Worm (Caenorhabditis elegans) whole organism, young adult: Measurements from ENCODE around the gene hlh-6.

Experiments
- B0261.1 ChIP-seq: sonication (generic microtip); optimal IDR thresholded peaks from 2 replicates; lab custom pipeline; 2016; ENCODE audit warnings: mild to moderate bottlenecking, missing genetic modification characterization, moderate library complexity, missing compliant biosample characterization
- B0336.3 ChIP-seq: fragments of 200-800 bp; sonication (Bioruptor generic); IDR thresholded peaks from 2 replicates; pipeline ENCODE4 v1.3.6; 2022; ENCODE audit warnings: missing genetic modification characterization, missing compliant biosample characterization
- F10E7.11 ChIP-seq: sonication (generic microtip); optimal IDR thresholded peaks from 2 replicates; lab custom pipeline; 2017; ENCODE audit warnings: mild to moderate bottlenecking, missing genetic modification characterization, moderate library complexity, missing compliant biosample characterization
- F37B4.10 ChIP-seq: fragments of 200-800 bp; sonication (Bioruptor generic); IDR thresholded peaks from 2 replicates; pipeline ENCODE4 v1.3.6; 2022; ENCODE audit warnings: missing genetic modification characterization, missing compliant biosample characterization
- F52B5.7 ChIP-seq: sonication (generic microtip); optimal IDR thresholded peaks from 2 replicates; lab custom pipeline; 2016; ENCODE audit warnings: mild to moderate bottlenecking, missing genetic modification characterization, missing compliant biosample characterization
- F55B11.4 ChIP-seq: sonication (generic microtip); optimal IDR thresholded peaks from 2 replicates; lab custom pipeline; 2016; ENCODE audit warnings: missing compliant biosample characterization, missing genetic modification characterization, borderline replicate concordance; ENCODE audit not compliant: insufficient read depth
- F57A8.1 ChIP-seq: fragments of 200-800 bp; sonication (Bioruptor generic); optimal IDR thresholded peaks from 2 replicates; lab custom pipeline; 2018; ENCODE audit warnings: mild to moderate bottlenecking, missing genetic modification characterization, moderate library complexity, missing compliant biosample characterization
- Y67H2A.10 ChIP-seq: fragments of 200-800 bp; sonication (Bioruptor generic); conservative IDR thresholded peaks from 2 replicates; pipeline ENCODE4 v1.3.6; 2022; ENCODE audit warnings: missing genetic modification reagents, missing genetic modification characterization, missing compliant biosample characterization
- ZK185.1 ChIP-seq: sonication (generic microtip); optimal IDR thresholded peaks from 2 replicates; lab custom pipeline; 2016; ENCODE audit warnings: mild to moderate bottlenecking, missing genetic modification characterization, missing compliant biosample characterization; ENCODE audit not compliant: poor library complexity, severe bottlenecking
- aptf-2 ChIP-seq: fragments of 200-800 bp; sonication (Bioruptor generic); conservative IDR thresholded peaks from 2 replicates; pipeline ENCODE4 v1.3.6; 2022; ENCODE audit warnings: missing genetic modification reagents, missing genetic modification characterization, missing compliant biosample characterization
- aptf-3 ChIP-seq: fragments of 200-800 bp; sonication (Bioruptor generic); IDR thresholded peaks from 2 replicates; pipeline ENCODE4 v1.3.6; 2022; ENCODE audit warnings: missing genetic modification characterization, missing compliant biosample characterization
- atf-7 ChIP-seq: sonication (generic microtip); optimal IDR thresholded peaks from 2 replicates; lab custom pipeline; 2017; ENCODE audit warnings: mild to moderate bottlenecking, missing genetic modification characterization, missing compliant biosample characterization
- attf-6 ChIP-seq: fragments of 200-800 bp; sonication (Bioruptor generic); IDR thresholded peaks from 2 replicates; pipeline ENCODE4 v1.3.6; 2022; ENCODE audit warnings: missing genetic modification reagents, missing genetic modification characterization, missing compliant biosample characterization
- bed-2 ChIP-seq: fragments of 200-800 bp; sonication (Bioruptor generic); IDR thresholded peaks from 2 replicates; pipeline ENCODE4 v1.3.6; 2022; ENCODE audit warnings: missing genetic modification reagents, missing genetic modification characterization, missing compliant biosample characterization
- ceh-58 ChIP-seq: fragments of 200-800 bp; sonication (Bioruptor generic); IDR thresholded peaks from 2 replicates; pipeline ENCODE4 v1.3.6; 2022; ENCODE audit warnings: missing genetic modification characterization, missing compliant biosample characterization
- die-1 ChIP-seq: sonication (generic microtip); optimal IDR thresholded peaks from 2 replicates; lab custom pipeline; 2016; ENCODE audit warnings: missing genotype, mild to moderate bottlenecking, missing genetic modification characterization, missing compliant biosample characterization
- egl-18 ChIP-seq: fragments of 200-800 bp; sonication (Bioruptor generic); IDR thresholded peaks from 2 replicates; pipeline ENCODE4 v1.3.6; 2022; ENCODE audit warnings: missing genetic modification reagents, missing genetic modification characterization, missing compliant biosample characterization
- egl-44 ChIP-seq: fragments of 200-800 bp; sonication (Bioruptor generic); IDR thresholded peaks from 2 replicates; pipeline ENCODE4 v1.3.6; 2022; ENCODE audit warnings: missing genetic modification reagents, missing genetic modification characterization, missing compliant biosample characterization
- fkh-3 ChIP-seq: sonication (generic microtip); optimal IDR thresholded peaks from 2 replicates; lab custom pipeline; 2016; ENCODE audit warnings: mild to moderate bottlenecking, missing genetic modification characterization, missing compliant biosample characterization
- gei-17 ChIP-seq: fragments of 200-800 bp; sonication (Bioruptor generic); optimal IDR thresholded peaks from 2 replicates; lab custom pipeline; 2018; ENCODE audit warnings: mild to moderate bottlenecking, missing genetic modification characterization, missing compliant biosample characterization
- hlh-12 ChIP-seq: sonication (generic microtip); optimal IDR thresholded peaks from 2 replicates; lab custom pipeline; 2016; ENCODE audit warnings: missing genetic modification characterization, missing compliant biosample characterization
- hmg-1.2 ChIP-seq: fragments of 200-800 bp; sonication (Bioruptor generic); IDR thresholded peaks from 2 replicates; pipeline ENCODE4 v1.3.6; 2022; ENCODE audit warnings: missing genetic modification reagents, missing genetic modification characterization, missing compliant biosample characterization
- hmg-20 ChIP-seq: fragments of 200-800 bp; sonication (Bioruptor generic); IDR thresholded peaks from 2 replicates; pipeline ENCODE4 v1.3.6; 2022; ENCODE audit warnings: missing genetic modification reagents, missing genetic modification characterization, missing compliant biosample characterization
- hsf-1 ChIP-seq: fragments of 200-800 bp; sonication (Bioruptor generic); IDR thresholded peaks from 2 replicates; pipeline ENCODE4 v1.3.6; 2022; ENCODE audit warnings: missing genetic modification reagents, missing genetic modification characterization, missing compliant biosample characterization
- let-607 ChIP-seq, 2 experiments: fragments of 200-800 bp in 1 of 2; sonication (Bioruptor generic) in 1 of 2; sonication (generic microtip) in 1 of 2; optimal IDR thresholded peaks; 2 replicates each; lab custom pipeline; 2016 to 2018; ENCODE audit warnings: mild to moderate bottlenecking in 2 of 2, missing compliant biosample characterization in 2 of 2, missing genetic modification characterization in 2 of 2, moderate library complexity in 2 of 2, missing genotype in 1 of 2
- lin-26 ChIP-seq: fragments of 200-800 bp; sonication (Bioruptor generic); IDR thresholded peaks from 2 replicates; pipeline ENCODE4 v1.3.6; 2022; ENCODE audit warnings: missing genetic modification reagents, missing genetic modification characterization, missing compliant biosample characterization
- lin-54 ChIP-seq: fragments of 200-800 bp; sonication (Bioruptor generic); optimal IDR thresholded peaks from 2 replicates; lab custom pipeline; 2018; ENCODE audit warnings: mild to moderate bottlenecking, missing genetic modification characterization, missing compliant biosample characterization
- lsl-1 ChIP-seq: fragments of 200-800 bp; sonication (Bioruptor generic); optimal IDR thresholded peaks from 2 replicates; lab custom pipeline; 2018; ENCODE audit warnings: mild to moderate bottlenecking, missing genetic modification characterization, moderate library complexity, missing compliant biosample characterization
- madf-10 ChIP-seq: sonication (generic microtip); optimal IDR thresholded peaks from 2 replicates; lab custom pipeline; 2016; ENCODE audit warnings: mild to moderate bottlenecking, missing genetic modification characterization, missing compliant biosample characterization
- madf-6 ChIP-seq: fragments of 200-800 bp; sonication (Bioruptor generic); IDR thresholded peaks from 2 replicates; pipeline ENCODE4 v1.3.6; 2022; ENCODE audit warnings: missing genetic modification reagents, missing genetic modification characterization, missing compliant biosample characterization
- madf-8 ChIP-seq: fragments of 200-800 bp; sonication (Bioruptor generic); conservative IDR thresholded peaks from 2 replicates; pipeline ENCODE4 v1.3.6; 2022; ENCODE audit warnings: missing genetic modification reagents, missing genetic modification characterization, missing compliant biosample characterization
- mes-4 ChIP-seq: sonication (generic microtip); optimal IDR thresholded peaks from 2 replicates; lab custom pipeline; 2016; ENCODE audit warnings: missing genotype, missing genetic modification characterization, missing compliant biosample characterization
- nfya-2 ChIP-seq: fragments of 200-800 bp; sonication (Bioruptor generic); IDR thresholded peaks from 2 replicates; pipeline ENCODE4 v1.3.6; 2022; ENCODE audit warnings: missing genetic modification reagents, missing genetic modification characterization, missing compliant biosample characterization
- nhr-120 ChIP-seq: fragments of 200-800 bp; sonication (Bioruptor generic); IDR thresholded peaks from 2 replicates; pipeline ENCODE4 v1.3.6; 2022; ENCODE audit warnings: missing genetic modification characterization, missing compliant biosample characterization
- nhr-80 ChIP-seq: sonication (generic microtip); optimal IDR thresholded peaks from 2 replicates; lab custom pipeline; 2016; ENCODE audit warnings: missing genetic modification characterization, missing compliant biosample characterization
- rcor-1 ChIP-seq: fragments of 200-800 bp; sonication (Bioruptor generic); IDR thresholded peaks from 2 replicates; pipeline ENCODE4 v1.3.6; 2022; ENCODE audit warnings: missing genetic modification reagents, missing genetic modification characterization, missing compliant biosample characterization
- repo-1 ChIP-seq: sonication (generic microtip); optimal IDR thresholded peaks from 2 replicates; lab custom pipeline; 2017; ENCODE audit warnings: mild to moderate bottlenecking, missing genetic modification characterization, missing compliant biosample characterization
- sea-2 ChIP-seq: fragments of 200-800 bp; sonication (Bioruptor generic); IDR thresholded peaks from 2 replicates; pipeline ENCODE4 v1.3.6; 2022; ENCODE audit warnings: missing genetic modification characterization, missing compliant biosample characterization
- snpc-3.4 ChIP-seq: sonication (generic microtip); optimal IDR thresholded peaks from 2 replicates; lab custom pipeline; 2017; ENCODE audit warnings: missing genetic modification characterization, mild to moderate bottlenecking, missing compliant biosample characterization, antibody characterized with exemption, moderate library complexity, missing genotype, missing genetic modification reagents
- somi-1 ChIP-seq: fragments of 200-800 bp; sonication (Bioruptor generic); optimal IDR thresholded peaks from 2 replicates; lab custom pipeline; 2018; ENCODE audit warnings: mild to moderate bottlenecking, missing genetic modification characterization, missing compliant biosample characterization
- tbx-9 ChIP-seq: sonication (generic microtip); optimal IDR thresholded peaks from 2 replicates; lab custom pipeline; 2016; ENCODE audit warnings: borderline replicate concordance, missing genetic modification characterization, inconsistent platforms, missing compliant biosample characterization
- zfh-2 ChIP-seq: fragments of 200-800 bp; sonication (Bioruptor generic); conservative IDR thresholded peaks from 2 replicates; pipeline ENCODE4 v1.3.6; 2022; ENCODE audit warnings: missing genetic modification reagents, missing genetic modification characterization, missing compliant biosample characterization
- ztf-18 ChIP-seq: sonication (generic microtip); optimal IDR thresholded peaks from 2 replicates; lab custom pipeline; 2016; ENCODE audit warnings: missing genotype, mild to moderate bottlenecking, missing genetic modification characterization, missing compliant biosample characterization
- ztf-25 ChIP-seq: fragments of 200-800 bp; sonication (Bioruptor generic); IDR thresholded peaks from 2 replicates; pipeline ENCODE4 v1.3.6; 2022; ENCODE audit warnings: missing genetic modification reagents, missing genetic modification characterization, missing compliant biosample characterization
- ztf-28 ChIP-seq: fragments of 200-800 bp; sonication (Bioruptor generic); IDR thresholded peaks from 2 replicates; pipeline ENCODE4 v1.3.6; 2022; ENCODE audit warnings: missing genetic modification reagents, missing genetic modification characterization, missing compliant biosample characterization
- ztf-6 ChIP-seq: fragments of 200-800 bp; sonication (Bioruptor generic); IDR thresholded peaks from 2 replicates; pipeline ENCODE4 v1.3.6; 2022; ENCODE audit warnings: missing genetic modification reagents, missing genetic modification characterization, missing compliant biosample characterization

hlh-6 gene

DNA sequence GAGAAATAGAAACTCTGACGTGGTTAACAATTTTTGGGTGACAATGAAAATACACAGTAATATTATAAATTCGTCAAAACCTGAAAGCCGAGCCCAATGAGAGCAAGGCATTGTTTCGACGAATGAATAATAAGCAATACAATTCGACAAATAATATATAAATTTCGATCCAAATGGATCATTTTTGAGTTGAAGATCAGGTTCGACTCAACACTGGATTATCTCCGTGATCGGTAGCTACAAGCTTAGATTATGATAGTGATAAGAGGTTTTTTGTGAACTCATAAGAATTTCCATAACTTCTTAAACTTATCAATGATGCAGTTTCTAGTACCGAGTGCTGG lies 3.2 kb upstream of the hlh-6 start (continued):
- TF ChIP-seq mes-4 (tag; lab: Kevin White, UChicago) (no peak), hmg-1.2 (GFP tag; lab: Robert Waterston, UW) (no peak), die-1 (tag; lab: Kevin White, UChicago) (no peak), egl-18 (no peak), aptf-2 (GFP tag; lab: Robert Waterston, UW) (no peak)

DNA sequence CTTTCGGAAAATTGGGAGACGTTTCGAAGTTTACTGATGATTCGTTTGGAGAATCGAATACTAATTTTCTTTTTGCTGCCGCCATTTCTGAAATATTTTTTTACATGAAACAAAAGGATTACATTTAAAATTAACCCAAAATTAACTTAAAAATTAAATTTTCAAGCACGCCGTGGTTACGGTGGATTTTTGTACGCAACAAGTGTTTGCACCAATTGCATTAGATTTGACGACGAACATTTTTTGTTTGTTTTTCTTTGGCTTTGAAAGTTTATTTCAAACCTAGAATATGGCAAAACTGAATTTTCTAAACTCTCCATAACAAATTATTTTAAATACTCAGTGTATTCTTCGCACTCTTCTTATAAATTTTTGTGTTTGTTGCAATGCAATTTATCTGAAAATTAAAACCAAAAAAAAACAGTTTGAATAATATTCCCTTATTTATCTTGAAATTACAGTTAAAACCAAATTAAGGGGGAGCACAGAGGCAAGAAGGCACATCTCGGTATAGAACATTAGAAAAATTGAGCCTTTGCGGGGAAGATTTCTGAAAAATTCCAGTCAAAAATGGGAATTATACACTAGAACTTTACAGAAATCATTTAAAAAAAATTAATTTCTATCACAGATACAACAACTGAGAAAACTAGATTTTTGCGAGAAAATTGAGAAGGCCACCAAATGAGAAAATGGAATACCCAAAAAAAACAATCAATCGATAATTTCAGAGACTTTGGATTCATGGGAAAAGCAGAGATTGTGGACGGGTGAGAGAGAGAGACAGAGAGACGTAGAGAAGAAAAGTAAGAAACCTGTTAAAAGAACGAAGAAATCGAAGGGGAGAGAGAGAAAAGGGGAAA lies 2.6 kb upstream of the hlh-6 start, which contains the start of gene hal-3:
Gene hal-3 (minus strand): TSS at position 87 of the 863 bp plus-strand sequence.
- TF ChIP-seq tbx-9 (tag; lab: Kevin White, UChicago) (no peak), F55B11.4 (tag; lab: Kevin White, UChicago) (no peak), ceh-58 (GFP tag; lab: Robert Waterston, UW) (no peak), ZK185.1 (tag; lab: Kevin White, UChicago) (peak; percentile 36), snpc-3.4 (tag; lab: Kevin White, UChicago) (no peak), atf-7 (tag; lab: Kevin White, UChicago) (no peak), F57A8.1 (no peak), ztf-18 (tag; lab: Kevin White, UChicago) (no peak), madf-6 (peak; percentile 48; the same call in 1 of the 2 replicates), egl-44 (GFP tag; lab: Robert Waterston, UW) (peak; percentile 9; the same call in 1 of the 2 replicates), ztf-6 (GFP tag; lab: Robert Waterston, UW) (no peak), aptf-3 (no peak), hsf-1 (GFP tag; lab: Robert Waterston, UW) (no peak), repo-1 (tag; lab: Kevin White, UChicago) (peak; percentile 60), F37B4.10 (GFP tag; lab: Robert Waterston, UW) (no peak), attf-6 (GFP tag; lab: Robert Waterston, UW) (no peak), lin-54 (GFP tag; lab: Kevin White, UChicago) (peak; percentile 25), F52B5.7 (peak; percentile 22), zfh-2 (GFP tag; lab: Robert Waterston, UW) (no peak), fkh-3 (tag; lab: Kevin White, UChicago) (no peak), ztf-28 (no peak), B0261.1 (tag; lab: Kevin White, UChicago) (no peak), ztf-25 (GFP tag; lab: Robert Waterston, UW) (peak; percentile 52; the same call in 1 of the 2 replicates), somi-1 (no peak), nfya-2 (GFP tag; lab: Robert Waterston, UW) (no peak), gei-17 (GFP tag; lab: Kevin White, UChicago) (no peak), lsl-1 (GFP tag; lab: Kevin White, UChicago) (peak; percentile 60), madf-10 (tag; lab: Kevin White, UChicago) (no peak), rcor-1 (GFP tag; lab: Robert Waterston, UW) (no peak), let-607 (tag; optimal IDR thresholded peaks at IDR 0.05; lab: Kevin White, UChicago) (peak in 1 of 2 experiments; percentile 56), nhr-80 (tag; lab: Kevin White, UChicago) (no peak), nhr-120 (no peak), Y67H2A.10 (GFP tag; lab: Robert Waterston, UW) (no peak), hmg-20 (GFP tag; lab: Robert Waterston, UW) (no peak), F10E7.11 (tag; lab: Kevin White, UChicago) (peak; percentile 61), hlh-12 (tag; lab: Kevin White, UChicago) (no peak), lin-26 (no peak), madf-8 (GFP tag; lab: Robert Waterston, UW) (no peak), bed-2 (GFP tag; lab: Robert Waterston, UW) (no peak), sea-2 (GFP tag; lab: Robert Waterston, UW) (no peak), egl-18 (0 out of 2 replicates have a peak, but pooled peaks have one; percentile 24), B0336.3 (GFP tag; lab: Robert Waterston, UW) (peak; percentile 76)
